Worm (Caenorhabditis elegans) whole organism, young adult: ENCODE results near the gene srt-45.

Experiments
- B0019.2 ChIP-seq: fragments of 200-800 bp; sonication (Bioruptor generic); conservative IDR thresholded peaks from 2 replicates; pipeline ENCODE4 v1.3.6; 2022; ENCODE audit warnings: missing genetic modification reagents, missing genetic modification characterization, missing compliant biosample characterization
- B0336.3 ChIP-seq: fragments of 200-800 bp; sonication (Bioruptor generic); IDR thresholded peaks from 2 replicates; pipeline ENCODE4 v1.3.6; 2022; ENCODE audit warnings: missing genetic modification characterization, missing compliant biosample characterization
- C06A6.2 ChIP-seq: fragments of 200-800 bp; sonication (Bioruptor generic); conservative IDR thresholded peaks from 2 replicates; pipeline ENCODE4 v1.3.6; 2022; ENCODE audit warnings: missing genetic modification characterization, missing compliant biosample characterization
- C17E4.6 ChIP-seq: fragments of 200-800 bp; sonication (Bioruptor generic); IDR thresholded peaks from 2 replicates; pipeline ENCODE4 v1.3.6; 2022; ENCODE audit warnings: missing genetic modification reagents, missing genetic modification characterization, missing compliant biosample characterization
- D2030.7 ChIP-seq: fragments of 200-800 bp; sonication (Bioruptor generic); IDR thresholded peaks from 2 replicates; pipeline ENCODE4 v1.3.6; 2022; ENCODE audit warnings: missing genetic modification reagents, missing genetic modification characterization, missing compliant biosample characterization
- Y53G8AR.9 ChIP-seq: fragments of 200-800 bp; sonication (Bioruptor generic); conservative IDR thresholded peaks from 2 replicates; pipeline ENCODE4 v1.3.6; 2022; ENCODE audit warnings: missing genetic modification reagents, missing genetic modification characterization, missing compliant biosample characterization
- akir-1 ChIP-seq: fragments of 200-800 bp; sonication (Bioruptor generic); optimal IDR thresholded peaks from 2 replicates; lab custom pipeline; 2018; ENCODE audit warnings: mild to moderate bottlenecking, missing genetic modification characterization, moderate library complexity, missing compliant biosample characterization
- ama-1 ChIP-seq, 3 experiments: fragments of 150-350 bp in 1 of 3; sonication (generic microtip) in 2 of 3; optimal IDR thresholded peaks; 2 replicates each; lab custom pipeline; 2014 to 2018; ENCODE audit warnings: missing biosample characterization in 2 of 3, missing genetic modification characterization in 2 of 3, missing genetic modification reagents in 2 of 3
- atf-7 ChIP-seq: sonication (generic microtip); optimal IDR thresholded peaks from 2 replicates; lab custom pipeline; 2017; ENCODE audit warnings: mild to moderate bottlenecking, missing genetic modification characterization, missing compliant biosample characterization
- athp-1 ChIP-seq: sonication (generic microtip); optimal IDR thresholded peaks from 2 replicates; lab custom pipeline; 2017; ENCODE audit warnings: mild to moderate bottlenecking, missing genetic modification characterization, missing compliant biosample characterization
- bed-2 ChIP-seq: fragments of 200-800 bp; sonication (Bioruptor generic); IDR thresholded peaks from 2 replicates; pipeline ENCODE4 v1.3.6; 2022; ENCODE audit warnings: missing genetic modification reagents, missing genetic modification characterization, missing compliant biosample characterization
- ceh-27 ChIP-seq: fragments of 200-800 bp; sonication (Bioruptor generic); optimal IDR thresholded peaks from 2 replicates; lab custom pipeline; 2018; ENCODE audit warnings: mild to moderate bottlenecking, missing genetic modification characterization, moderate library complexity, missing compliant biosample characterization
- ceh-58 ChIP-seq: fragments of 200-800 bp; sonication (Bioruptor generic); IDR thresholded peaks from 2 replicates; pipeline ENCODE4 v1.3.6; 2022; ENCODE audit warnings: missing genetic modification characterization, missing compliant biosample characterization
- dox-1 ChIP-seq: fragments of 200-800 bp; sonication (Bioruptor generic); IDR thresholded peaks from 2 replicates; pipeline ENCODE4 v1.3.6; 2022; ENCODE audit warnings: missing genetic modification reagents, missing genetic modification characterization, missing compliant biosample characterization
- egrh-3 ChIP-seq: fragments of 200-800 bp; sonication (Bioruptor generic); IDR thresholded peaks from 2 replicates; pipeline ENCODE4 v1.3.6; 2022; ENCODE audit warnings: missing genetic modification reagents, missing genetic modification characterization, missing compliant biosample characterization
- hlh-12 ChIP-seq: sonication (generic microtip); optimal IDR thresholded peaks from 2 replicates; lab custom pipeline; 2016; ENCODE audit warnings: missing genetic modification characterization, missing compliant biosample characterization
- hlh-26 ChIP-seq: fragments of 200-800 bp; sonication (Bioruptor generic); conservative IDR thresholded peaks from 2 replicates; pipeline ENCODE4 v1.3.6; 2022; ENCODE audit warnings: missing genetic modification reagents, missing genetic modification characterization, missing compliant biosample characterization
- hmg-1.2 ChIP-seq: fragments of 200-800 bp; sonication (Bioruptor generic); IDR thresholded peaks from 2 replicates; pipeline ENCODE4 v1.3.6; 2022; ENCODE audit warnings: missing genetic modification reagents, missing genetic modification characterization, missing compliant biosample characterization
- hmg-20 ChIP-seq: fragments of 200-800 bp; sonication (Bioruptor generic); IDR thresholded peaks from 2 replicates; pipeline ENCODE4 v1.3.6; 2022; ENCODE audit warnings: missing genetic modification reagents, missing genetic modification characterization, missing compliant biosample characterization
- hrde-1 ChIP-seq: sonication (generic microtip); optimal IDR thresholded peaks from 2 replicates; lab custom pipeline; 2016; ENCODE audit warnings: missing genetic modification characterization, mild to moderate bottlenecking, missing compliant biosample characterization, moderate library complexity, missing genotype, missing genetic modification reagents, borderline replicate concordance
- let-526 ChIP-seq: fragments of 200-800 bp; sonication (Bioruptor generic); IDR thresholded peaks from 2 replicates; pipeline ENCODE4 v1.3.6; 2022; ENCODE audit warnings: missing genetic modification reagents, missing genetic modification characterization, missing compliant biosample characterization
- lin-26 ChIP-seq: fragments of 200-800 bp; sonication (Bioruptor generic); IDR thresholded peaks from 2 replicates; pipeline ENCODE4 v1.3.6; 2022; ENCODE audit warnings: missing genetic modification reagents, missing genetic modification characterization, missing compliant biosample characterization
- lin-54 ChIP-seq: fragments of 200-800 bp; sonication (Bioruptor generic); optimal IDR thresholded peaks from 2 replicates; lab custom pipeline; 2018; ENCODE audit warnings: mild to moderate bottlenecking, missing genetic modification characterization, missing compliant biosample characterization
- lir-1 ChIP-seq: fragments of 200-800 bp; sonication (Bioruptor generic); conservative IDR thresholded peaks from 2 replicates; pipeline ENCODE4 v1.3.6; 2022; ENCODE audit warnings: missing genetic modification reagents, missing genetic modification characterization, missing compliant biosample characterization
- madf-6 ChIP-seq: fragments of 200-800 bp; sonication (Bioruptor generic); IDR thresholded peaks from 2 replicates; pipeline ENCODE4 v1.3.6; 2022; ENCODE audit warnings: missing genetic modification reagents, missing genetic modification characterization, missing compliant biosample characterization
- madf-8 ChIP-seq: fragments of 200-800 bp; sonication (Bioruptor generic); conservative IDR thresholded peaks from 2 replicates; pipeline ENCODE4 v1.3.6; 2022; ENCODE audit warnings: missing genetic modification reagents, missing genetic modification characterization, missing compliant biosample characterization
- mxl-1 ChIP-seq: sonication (generic microtip); optimal IDR thresholded peaks from 2 replicates; lab custom pipeline; 2016; ENCODE audit warnings: missing genetic modification characterization, missing compliant biosample characterization
- nfya-1 ChIP-seq: sonication (generic microtip); optimal IDR thresholded peaks from 2 replicates; lab custom pipeline; 2017; ENCODE audit warnings: antibody characterized with exemption, missing compliant biosample characterization, missing genetic modification characterization, borderline replicate concordance; ENCODE audit not compliant: insufficient read depth
- nfyb-1 ChIP-seq: fragments of 200-800 bp; sonication (Bioruptor generic); IDR thresholded peaks from 2 replicates; pipeline ENCODE4 v1.3.6; 2022; ENCODE audit warnings: missing genetic modification reagents, missing genetic modification characterization, missing compliant biosample characterization
- nhr-90 ChIP-seq: sonication (generic microtip); optimal IDR thresholded peaks from 2 replicates; lab custom pipeline; 2016; ENCODE audit warnings: missing genotype, mild to moderate bottlenecking, missing genetic modification characterization, missing compliant biosample characterization
- pha-4 ChIP-seq: fragments of 150-350 bp; sonication (generic microtip); optimal IDR thresholded peaks from 2 replicates; lab custom pipeline; 2014; ENCODE audit warnings: missing biosample characterization, missing genetic modification reagents, missing genetic modification characterization
- rec-8 ChIP-seq, 2 experiments: sonication (generic microtip); optimal IDR thresholded peaks; 2 replicates each; lab custom pipeline; 2016; ENCODE audit warnings: mild to moderate bottlenecking in 2 of 2, missing genetic modification characterization in 2 of 2, missing genetic modification reagents in 2 of 2, missing genotype in 2 of 2, missing biosample characterization in 1 of 2, missing compliant biosample characterization in 1 of 2, moderate library complexity in 1 of 2
- snpc-4 ChIP-seq, 5 experiments: fragments of 150-350 bp in 1 of 5; sonication (generic microtip) in 4 of 5; optimal IDR thresholded peaks; 2 replicates each; lab custom pipeline; 2014 to 2018; ENCODE audit warnings: missing genetic modification characterization in 5 of 5, missing biosample characterization in 3 of 5, antibody characterized with exemption in 2 of 5, mild to moderate bottlenecking in 2 of 5, missing compliant biosample characterization in 2 of 5, missing genotype in 2 of 5, moderate library complexity in 2 of 5, missing genetic modification reagents in 1 of 5
- unc-130 ChIP-seq: sonication (generic microtip); optimal IDR thresholded peaks from 2 replicates; lab custom pipeline; 2016; ENCODE audit warnings: missing genetic modification reagents, missing genetic modification characterization, missing compliant biosample characterization
- xnd-1 ChIP-seq: sonication (generic microtip); optimal IDR thresholded peaks from 2 replicates; lab custom pipeline; 2016; ENCODE audit warnings: missing genotype, missing genetic modification reagents, missing genetic modification characterization, missing compliant biosample characterization
- zfh-2 ChIP-seq: fragments of 200-800 bp; sonication (Bioruptor generic); conservative IDR thresholded peaks from 2 replicates; pipeline ENCODE4 v1.3.6; 2022; ENCODE audit warnings: missing genetic modification reagents, missing genetic modification characterization, missing compliant biosample characterization
- ztf-3 ChIP-seq: fragments of 200-800 bp; sonication (Bioruptor generic); optimal IDR thresholded peaks from 2 replicates; lab custom pipeline; 2018; ENCODE audit warnings: mild to moderate bottlenecking, missing genetic modification characterization, missing compliant biosample characterization
- ztf-6 ChIP-seq: fragments of 200-800 bp; sonication (Bioruptor generic); IDR thresholded peaks from 2 replicates; pipeline ENCODE4 v1.3.6; 2022; ENCODE audit warnings: missing genetic modification reagents, missing genetic modification characterization, missing compliant biosample characterization

The srt-45 gene

ce11 chrV:19801033-19801432, 17.1 kb downstream of the srt-45 start, which contains the start of gene Y116F11B.2:
Gene Y116F11B.2, minus strand, starts transcription at chrV:19801133.
- TF ChIP-seq hmg-20 (GFP tag; lab: Robert Waterston, UW) = no peak
- TF ChIP-seq hmg-1.2 (GFP tag; lab: Robert Waterston, UW) = no peak
- TF ChIP-seq mxl-1 (tag; lab: Kevin White, UChicago) = no peak
- no peak for TF ChIP-seq D2030.7
- TF ChIP-seq C06A6.2 = no peak

ce11 chrV:19802797-19803196, 18.9 kb downstream of the srt-45 start:
- TF ChIP-seq nhr-90 = no peak
- no peak for TF ChIP-seq lir-1
- no peak for TF ChIP-seq ama-1 (optimal IDR thresholded peaks at IDR 0.05; lab: Kevin White, UChicago)
- TF ChIP-seq ama-1 (GFP tag; optimal IDR thresholded peaks at IDR 0.05; lab: Kevin White, UChicago) = no peak
- TF ChIP-seq madf-6 (GFP tag; lab: Robert Waterston, UW) = no peak
- TF ChIP-seq B0019.2 (GFP tag; lab: Robert Waterston, UW) = no peak
- TF ChIP-seq ceh-27 (GFP tag; lab: Kevin White, UChicago) = no peak
- TF ChIP-seq Y53G8AR.9 (GFP tag; lab: Robert Waterston, UW) = no peak
- TF ChIP-seq snpc-4 (GFP tag; optimal IDR thresholded peaks at IDR 0.05; lab: Kevin White, UChicago) = no peak
- TF ChIP-seq snpc-4 (tag; optimal IDR thresholded peaks at IDR 0.05; lab: Kevin White, UChicago) = no peak
- TF ChIP-seq ceh-58 = no peak
- no peak for TF ChIP-seq nfyb-1 (GFP tag; lab: Robert Waterston, UW)
- no peak for TF ChIP-seq lin-54 (GFP tag; lab: Kevin White, UChicago)
- no peak for TF ChIP-seq unc-130
- no peak for TF ChIP-seq ztf-3 (GFP tag; lab: Kevin White, UChicago)
- no peak for TF ChIP-seq pha-4
- TF ChIP-seq hlh-26 (GFP tag; lab: Robert Waterston, UW) = no peak
- TF ChIP-seq dox-1 = no peak
- no peak for TF ChIP-seq egrh-3 (GFP tag; lab: Robert Waterston, UW)

- TF ChIP-seq hlh-26 (GFP tag; lab: Robert Waterston, UW) = no peak
- no peak for TF ChIP-seq athp-1 (tag; lab: Kevin White, UChicago)
- TF ChIP-seq let-526 (GFP tag; lab: Robert Waterston, UW) = no peak
- TF ChIP-seq B0336.3 (GFP tag; lab: Robert Waterston, UW) = no peak
- TF ChIP-seq zfh-2 = no peak
- TF ChIP-seq hrde-1 (tag; lab: Kevin White, UChicago) = no peak
- no peak for TF ChIP-seq bed-2 (GFP tag; lab: Robert Waterston, UW)
- no peak for TF ChIP-seq akir-1 (GFP tag; lab: Kevin White, UChicago)
- TF ChIP-seq mxl-1 (tag; lab: Kevin White, UChicago) = no peak
- no peak for TF ChIP-seq lin-26 (GFP tag; lab: Robert Waterston, UW)
- no peak for TF ChIP-seq atf-7
- no peak for TF ChIP-seq hlh-12 (tag; lab: Kevin White, UChicago)
- no peak for TF ChIP-seq rec-8 (tag; optimal IDR thresholded peaks at IDR 0.05; lab: Kevin White, UChicago)
- TF ChIP-seq nfya-1 (tag; lab: Kevin White, UChicago) = no peak
- TF ChIP-seq C17E4.6 (GFP tag; lab: Robert Waterston, UW) = no peak
- no peak for TF ChIP-seq madf-8 (GFP tag; lab: Robert Waterston, UW)
- no peak for TF ChIP-seq lin-54 (GFP tag; lab: Kevin White, UChicago)
- TF ChIP-seq pha-4 = no peak
- TF ChIP-seq ztf-6 = no peak
- no peak for TF ChIP-seq xnd-1 (tag; lab: Kevin White, UChicago)
Observed at ce11 chrV:19805548-19805947, 21.6 kb downstream of the srt-45 start.
